Fruit fly (Drosophila melanogaster): Measurements from ENCODE around the gene gcm2.
A peak's percentile ranks its signal among the peaks of the same experiment; 100 is the strongest.

Gene gcm2

DNA sequence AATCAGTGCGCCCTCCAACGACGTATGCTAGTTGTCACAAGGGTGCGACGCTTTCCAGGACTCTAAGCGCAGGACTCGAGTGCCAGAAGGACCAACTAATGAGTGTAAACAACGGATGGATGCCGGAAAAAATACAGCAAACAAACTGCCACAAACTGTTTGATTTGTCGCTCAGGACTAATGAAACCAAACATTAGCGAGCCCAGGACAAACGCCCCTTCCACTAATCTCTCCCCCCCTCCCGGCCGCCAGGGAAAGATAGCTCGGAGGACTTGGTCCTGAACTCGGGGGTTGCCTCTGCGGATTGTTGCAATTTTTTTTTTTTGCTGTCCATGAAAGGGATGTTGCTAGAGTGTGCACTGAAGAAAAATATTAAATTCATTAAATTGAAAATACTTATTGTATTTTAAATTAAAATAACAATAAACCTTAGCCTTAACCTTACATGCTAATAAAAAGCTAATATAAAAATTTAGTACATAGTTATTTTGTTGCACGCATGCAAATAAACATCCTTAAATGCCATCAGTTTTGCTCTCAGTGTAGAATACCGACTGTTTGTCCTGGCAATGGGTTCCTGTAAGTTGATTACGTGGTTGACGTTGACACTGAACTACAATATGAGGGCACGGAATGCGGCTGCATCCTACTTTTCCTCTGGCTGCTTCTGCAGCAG is 13.6 kb upstream of the gcm2 start (continued):
- peak; percentile 32 for TF ChIP-seq Oli (tag; optimal IDR thresholded peaks at IDR 0.05)
- TF ChIP-seq tio (GFP tag; optimal IDR thresholded peaks at IDR 0.05): peak; percentile 1
- TF ChIP-seq CG11085 (GFP tag; IDR thresholded peaks at IDR 0.05): no peak
- TF ChIP-seq fd96Cb (tag; optimal IDR thresholded peaks at IDR 0.05): peak; percentile 52
- no peak for TF ChIP-seq HLH54F (GFP tag; optimal IDR thresholded peaks at IDR 0.05)
- TF ChIP-seq MTF-1 (GFP tag; optimal IDR thresholded peaks at IDR 0.05; ENCODE audit: borderline replicate concordance): no peak
- peak; percentile 33 for TF ChIP-seq Six4 (GFP tag; optimal IDR thresholded peaks at IDR 0.05)
- no peak for TF ChIP-seq CG18619 (GFP tag; optimal IDR thresholded peaks at IDR 0.05)
- peak; percentile 18; the same call in 1 of the 3 replicates for TF ChIP-seq tgo (GFP tag; IDR thresholded peaks at IDR 0.05)
- TF ChIP-seq dmrt11E (tag; optimal IDR thresholded peaks at IDR 0.05): peak; percentile 86
- 0 out of 2 replicates have a peak, but pooled peaks have one; percentile 14 for TF ChIP-seq H2.0 (GFP tag; IDR thresholded peaks at IDR 0.05)
- no peak for TF ChIP-seq Fer3 (tag; optimal IDR thresholded peaks at IDR 0.05)
- TF ChIP-seq Poxn (GFP tag; IDR thresholded peaks at IDR 0.05): no peak
- no peak for TF ChIP-seq abd-A (tag; optimal IDR thresholded peaks at IDR 0.05)
- TF ChIP-seq CHES-1-like (GFP tag; optimal IDR thresholded peaks at IDR 0.05): no peak
- 0 out of 2 replicates have a peak, but pooled peaks have one; percentile 13 for TF ChIP-seq slbo (GFP tag; IDR thresholded peaks at IDR 0.05)
- TF ChIP-seq CG17359 (tag; optimal IDR thresholded peaks at IDR 0.05): peak; percentile 50
- no peak for TF ChIP-seq esg (GFP tag; conservative IDR thresholded peaks at IDR 0.05)
- peak; percentile 71 for TF ChIP-seq CG17328 (GFP tag; IDR thresholded peaks at IDR 0.05)
- TF ChIP-seq eve (GFP tag; optimal IDR thresholded peaks at IDR 0.05): peak in 1 of 2 experiments; percentile 47
- TF ChIP-seq lov (optimal IDR thresholded peaks at IDR 0.05): no peak
- no peak for TF ChIP-seq lov (GFP tag; IDR thresholded peaks at IDR 0.05)
- peak; percentile 44 for TF ChIP-seq CG10209 (GFP tag; optimal IDR thresholded peaks at IDR 0.05)
- TF ChIP-seq ken (GFP tag; IDR thresholded peaks at IDR 0.05): peak; percentile 15; the same call in 1 of the 3 replicates
- TF ChIP-seq pros (GFP tag; optimal IDR thresholded peaks at IDR 0.05): peak; percentile 75
- peak; percentile 5 for TF ChIP-seq Abd-B (GFP tag; optimal IDR thresholded peaks at IDR 0.05)
- TF ChIP-seq ERR (GFP tag; optimal IDR thresholded peaks at IDR 0.05): no peak
- TF ChIP-seq fd102C (GFP tag; optimal IDR thresholded peaks at IDR 0.05): peak; percentile 7
- peak; percentile 43 for TF ChIP-seq CG15601 (tag; optimal IDR thresholded peaks at IDR 0.05)
- peak; percentile 29 for TF ChIP-seq CG18599 (GFP tag; optimal IDR thresholded peaks at IDR 0.05)
- TF ChIP-seq CG31388 (GFP tag; optimal IDR thresholded peaks at IDR 0.05): no peak
- TF ChIP-seq Lpt (GFP tag; optimal IDR thresholded peaks at IDR 0.05): no peak
- peak; percentile 51; the same call in 1 of the 3 replicates for TF ChIP-seq CG34422 (GFP tag; IDR thresholded peaks at IDR 0.05)
- peak; percentile 67 for TF ChIP-seq CG11504 (tag; optimal IDR thresholded peaks at IDR 0.05)
- peak; percentile 6 for TF ChIP-seq org-1 (GFP tag; optimal IDR thresholded peaks at IDR 0.05)
- TF ChIP-seq usp (GFP tag; optimal IDR thresholded peaks at IDR 0.05): no peak
- TF ChIP-seq scrt (GFP tag; optimal IDR thresholded peaks at IDR 0.05): no peak
- TF ChIP-seq twi (tag; optimal IDR thresholded peaks at IDR 0.05): no peak
- TF ChIP-seq Ssrp (tag; optimal IDR thresholded peaks at IDR 0.05): peak; percentile 56
- TF ChIP-seq CG7556 (GFP tag; optimal IDR thresholded peaks at IDR 0.05): peak; percentile 42
- TF ChIP-seq Sry-β (GFP tag; optimal IDR thresholded peaks at IDR 0.05): no peak
- peak; percentile 76 for TF ChIP-seq zf30C (GFP tag; optimal IDR thresholded peaks at IDR 0.05)
- no peak for TF ChIP-seq CG17612 (GFP tag; IDR thresholded peaks at IDR 0.05)
- TF ChIP-seq CG6272 (GFP tag; IDR thresholded peaks at IDR 0.05): peak; percentile 44; the same call in 1 of the 2 replicates
- peak; percentile 69 for TF ChIP-seq zen (tag; optimal IDR thresholded peaks at IDR 0.05)
- peak; percentile 18 for TF ChIP-seq CG13424 (tag; optimal IDR thresholded peaks at IDR 0.05)
- TF ChIP-seq wek (GFP tag; optimal IDR thresholded peaks at IDR 0.05): no peak
- TF ChIP-seq HmgZ (tag; optimal IDR thresholded peaks at IDR 0.05): no peak
- TF ChIP-seq ATbp (GFP tag; optimal IDR thresholded peaks at IDR 0.05): peak; percentile 38

All from whole organism, embryonic.